Fruit fly (Drosophila melanogaster) S2 (cell line): Measurements from ENCODE around the gene CG14618.

Experiments
- CG8478 ChIP-seq: fragments of >200 bp; optimal IDR thresholded peaks from 2 replicates; lab custom pipeline; 2018
- CTCF ChIP-seq, 2 experiments: fragments of >200 bp; optimal IDR thresholded peaks; 2 replicates each; lab custom pipeline; 2018

Gene CG14618

DNA sequence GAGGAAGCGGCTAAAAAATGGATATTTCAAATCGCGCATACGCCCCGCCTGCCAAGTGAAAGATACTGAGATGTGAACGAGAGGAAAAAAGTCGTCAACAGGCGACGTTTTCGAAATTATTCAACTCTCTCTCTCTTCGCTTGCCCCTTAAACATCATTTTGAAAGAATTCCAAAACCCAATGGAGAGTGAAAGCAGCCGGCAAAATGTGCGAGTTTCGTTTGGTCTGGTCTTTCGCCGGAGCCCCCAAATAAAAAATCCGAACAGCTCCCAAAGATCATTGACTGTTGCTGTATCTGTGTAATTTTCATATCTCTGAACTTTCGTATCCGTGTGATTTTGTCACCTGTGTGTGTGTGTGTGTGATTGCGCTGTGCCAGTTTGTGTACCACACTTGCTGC is 38.6 kb downstream of the CG14618 start:
- TF ChIP-seq CG8478 (lab: Kevin White, UChicago), result no peak
- no peak for TF ChIP-seq CTCF (optimal IDR thresholded peaks at IDR 0.05; lab: Kevin White, UChicago)

dm6 chrX:22514948-22515347 is 41.5 kb downstream of the CG14618 start, which contains the start of gene CG17600:
Gene CG17600 (plus strand): TSS chrX:22515197.
- TF ChIP-seq CG8478 (lab: Kevin White, UChicago), result no peak
- no peak for TF ChIP-seq CTCF (optimal IDR thresholded peaks at IDR 0.05; lab: Kevin White, UChicago)
